Fruit fly (Drosophila melanogaster): ENCODE measurements around the gene CG31643.

CG31643 gene

dm6 chr2L:6051212-6051621 lies 13.3 kb downstream of the CG31643 start (continued):
- TF ChIP-seq Abd-B (GFP tag; optimal IDR thresholded peaks at IDR 0.05), result peak; percentile 73
- peak; percentile 83 for TF ChIP-seq Aef1 (GFP tag; IDR thresholded peaks at IDR 0.05)
- TF ChIP-seq Drgx (GFP tag; IDR thresholded peaks at IDR 0.05), result peak; percentile 96
- TF ChIP-seq CG3995 (GFP tag; optimal IDR thresholded peaks at IDR 0.05), result peak; percentile 66
- TF ChIP-seq CG10979 (tag; optimal IDR thresholded peaks at IDR 0.05), result peak; percentile 98
- TF ChIP-seq NC2α (GFP tag; optimal IDR thresholded peaks at IDR 0.05), result peak; percentile 81
- TF ChIP-seq CG13424 (tag; optimal IDR thresholded peaks at IDR 0.05), result peak; percentile 98
- peak; percentile 98 for TF ChIP-seq Side (GFP tag; optimal IDR thresholded peaks at IDR 0.05)
- TF ChIP-seq Tbp (GFP tag; optimal IDR thresholded peaks at IDR 0.05), result no peak
- TF ChIP-seq Atf6 (GFP tag; IDR thresholded peaks at IDR 0.05), result peak; percentile 97
- peak; percentile 95 for TF ChIP-seq CG2120 (GFP tag; optimal IDR thresholded peaks at IDR 0.05)
- no peak for TF ChIP-seq lov (optimal IDR thresholded peaks at IDR 0.05)
- peak; percentile 89 for TF ChIP-seq lov (GFP tag; IDR thresholded peaks at IDR 0.05)
- peak; percentile 93 for TF ChIP-seq HLH54F (GFP tag; optimal IDR thresholded peaks at IDR 0.05)
- TF ChIP-seq Fer1 (GFP tag; optimal IDR thresholded peaks at IDR 0.05), result peak; percentile 99
- peak; percentile 98 for TF ChIP-seq CG34376 (GFP tag; optimal IDR thresholded peaks at IDR 0.05)
- peak; percentile 95 for TF ChIP-seq CG10366 (GFP tag; IDR thresholded peaks at IDR 0.05)
- peak; percentile 84; the same call in 2 of the 3 replicates for TF ChIP-seq CG3726 (GFP tag; IDR thresholded peaks at IDR 0.05)
- TF ChIP-seq CG17359 (tag; optimal IDR thresholded peaks at IDR 0.05), result peak; percentile 97
- TF ChIP-seq Sox100B (GFP tag; optimal IDR thresholded peaks at IDR 0.05), result peak; percentile 94
- TF ChIP-seq Dbx (GFP tag; IDR thresholded peaks at IDR 0.05), result peak; percentile 96
- TF ChIP-seq Dp (GFP tag; optimal IDR thresholded peaks at IDR 0.05), result no peak
- peak; percentile 80 for TF ChIP-seq CG10565 (GFP tag; optimal IDR thresholded peaks at IDR 0.05)
- TF ChIP-seq ash1 (GFP tag; optimal IDR thresholded peaks at IDR 0.05), result peak; percentile 76
- TF ChIP-seq Rfx (GFP tag; IDR thresholded peaks at IDR 0.05), result peak; percentile 97
- peak; percentile 97 for TF ChIP-seq lilli (GFP tag; optimal IDR thresholded peaks at IDR 0.05)
- peak; percentile 96 for TF ChIP-seq Blimp-1 (GFP tag; optimal IDR thresholded peaks at IDR 0.05)
- peak; percentile 83 for TF ChIP-seq CG8281 (tag; optimal IDR thresholded peaks at IDR 0.05)
- peak; percentile 76 for TF ChIP-seq Poxn (GFP tag; IDR thresholded peaks at IDR 0.05)
- TF ChIP-seq CG11504 (tag; optimal IDR thresholded peaks at IDR 0.05), result peak; percentile 95
- peak; percentile 91 for TF ChIP-seq wek (GFP tag; optimal IDR thresholded peaks at IDR 0.05)
- TF ChIP-seq tgo (GFP tag; IDR thresholded peaks at IDR 0.05), result peak; percentile 94
- peak; percentile 94 for TF ChIP-seq btn (GFP tag; optimal IDR thresholded peaks at IDR 0.05)
- peak; percentile 90 for TF ChIP-seq CG5953 (GFP tag; IDR thresholded peaks at IDR 0.05)
- peak; percentile 95 for TF ChIP-seq Max (GFP tag; optimal IDR thresholded peaks at IDR 0.05)
- peak; percentile 94 for TF ChIP-seq rib (GFP tag; IDR thresholded peaks at IDR 0.05)
- TF ChIP-seq CG7963 (GFP tag; IDR thresholded peaks at IDR 0.05; ENCODE audit: partially characterized antibody), result no peak
- peak; percentile 99 for TF ChIP-seq PHDP (tag; optimal IDR thresholded peaks at IDR 0.05)
- peak; percentile 79 for TF ChIP-seq ac (GFP tag; optimal IDR thresholded peaks at IDR 0.05)
- TF ChIP-seq az2 (GFP tag; optimal IDR thresholded peaks at IDR 0.05), result peak; percentile 93
- TF ChIP-seq CG4730 (GFP tag; IDR thresholded peaks at IDR 0.05), result peak; percentile 69
- TF ChIP-seq Taf1 (GFP tag; IDR thresholded peaks at IDR 0.05), result peak; percentile 84
- no peak for TF ChIP-seq gfzf (GFP tag; optimal IDR thresholded peaks at IDR 0.05)
- peak; percentile 96 for TF ChIP-seq zfh1 (GFP tag; IDR thresholded peaks at IDR 0.05)
- TF ChIP-seq CG17829 (tag; optimal IDR thresholded peaks at IDR 0.05), result peak; percentile 97
- TF ChIP-seq Doc3 (GFP tag; IDR thresholded peaks at IDR 0.05; ENCODE audit: partially characterized antibody), result no peak
- peak; percentile 99 for TF ChIP-seq vvl (GFP tag; IDR thresholded peaks at IDR 0.05)
- TF ChIP-seq BtbVII (GFP tag; optimal IDR thresholded peaks at IDR 0.05), result peak; percentile 97
- TF ChIP-seq cad (GFP tag; optimal IDR thresholded peaks at IDR 0.05), result no peak
- peak; percentile 98 for TF ChIP-seq gem (tag; optimal IDR thresholded peaks at IDR 0.05)
- TF ChIP-seq CG8359 (GFP tag; optimal IDR thresholded peaks at IDR 0.05; ENCODE audit: borderline replicate concordance), result peak; percentile 88

All from whole organism, embryonic.